Fruit fly (Drosophila melanogaster): ENCODE results near the gene Osi17.

DNA sequence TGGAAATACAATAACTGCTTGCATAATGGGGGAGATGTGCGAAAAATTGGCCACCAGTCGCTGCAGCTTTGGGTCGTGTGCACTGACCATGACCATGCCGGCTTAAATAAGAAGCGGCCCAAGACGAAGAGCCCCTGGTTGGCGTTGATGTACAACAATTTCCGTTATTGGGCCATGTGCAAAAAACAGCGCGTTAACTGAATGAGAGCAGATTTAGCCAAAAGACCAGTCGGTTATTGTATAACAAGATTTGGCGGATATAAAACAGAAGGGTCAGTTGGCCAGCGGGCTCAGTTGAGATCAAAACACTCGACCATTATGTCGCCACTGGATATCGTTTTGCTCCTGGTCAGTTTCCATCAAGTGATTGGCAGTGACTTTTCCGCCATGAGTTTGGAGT is 47.9 kb upstream of the Osi17 start, which contains the start of gene Osi10a:
- TF ChIP-seq CG1621 (tag; optimal IDR thresholded peaks at IDR 0.05) (no peak), Hr39 (GFP tag; optimal IDR thresholded peaks at IDR 0.05) (no peak), Blimp-1 (GFP tag; optimal IDR thresholded peaks at IDR 0.05) (no peak), dac (GFP tag; optimal IDR thresholded peaks at IDR 0.05) (no peak)

Measured in whole organism, prepupa.